Worm (Caenorhabditis elegans) whole organism, young adult: Measurements from ENCODE around the gene ftt-2.

Experiments
- F10E7.11 ChIP-seq: sonication (generic microtip); optimal IDR thresholded peaks from 2 replicates; lab custom pipeline; 2017; ENCODE audit warnings: mild to moderate bottlenecking, missing genetic modification characterization, moderate library complexity, missing compliant biosample characterization
- F23B12.7 ChIP-seq: sonication (generic microtip); optimal IDR thresholded peaks from 2 replicates; lab custom pipeline; 2017; ENCODE audit warnings: missing genetic modification characterization, mild to moderate bottlenecking, missing compliant biosample characterization, antibody characterized with exemption, moderate library complexity; ENCODE audit not compliant: insufficient read depth
- F49E8.2 ChIP-seq: sonication (generic microtip); optimal IDR thresholded peaks from 3 replicates; lab custom pipeline; 2017; ENCODE audit warnings: missing genetic modification characterization, mild to moderate bottlenecking, missing compliant biosample characterization, antibody characterized with exemption, moderate library complexity; ENCODE audit not compliant: insufficient read depth
- F57C9.4 ChIP-seq: sonication (generic microtip); optimal IDR thresholded peaks from 2 replicates; lab custom pipeline; 2017; ENCODE audit warnings: mild to moderate bottlenecking, missing genetic modification characterization, missing compliant biosample characterization
- ceh-40 ChIP-seq: fragments of 200-800 bp; sonication (Bioruptor generic); IDR thresholded peaks from 2 replicates; pipeline ENCODE4 v1.3.6; 2022; ENCODE audit warnings: missing genetic modification characterization, missing compliant biosample characterization
- hmg-1.2 ChIP-seq: fragments of 200-800 bp; sonication (Bioruptor generic); IDR thresholded peaks from 2 replicates; pipeline ENCODE4 v1.3.6; 2022; ENCODE audit warnings: missing genetic modification reagents, missing genetic modification characterization, missing compliant biosample characterization
- lag-1 ChIP-seq: fragments of 200-800 bp; sonication (Bioruptor generic); IDR thresholded peaks from 2 replicates; pipeline ENCODE4 v1.3.6; 2022; ENCODE audit warnings: missing genetic modification reagents, missing genetic modification characterization, missing compliant biosample characterization
- madf-3 ChIP-seq: fragments of 200-800 bp; sonication (Bioruptor generic); IDR thresholded peaks from 2 replicates; pipeline ENCODE4 v1.3.6; 2022; ENCODE audit warnings: missing genetic modification reagents, missing genetic modification characterization, missing compliant biosample characterization
- mes-4 ChIP-seq: sonication (generic microtip); optimal IDR thresholded peaks from 2 replicates; lab custom pipeline; 2016; ENCODE audit warnings: missing genotype, missing genetic modification characterization, missing compliant biosample characterization
- pha-4 ChIP-seq: fragments of 150-350 bp; sonication (generic microtip); optimal IDR thresholded peaks from 2 replicates; lab custom pipeline; 2014; ENCODE audit warnings: missing biosample characterization, missing genetic modification reagents, missing genetic modification characterization
- rpc-1 ChIP-seq, 2 experiments: fragments of 150-350 bp in 1 of 2; sonication (generic microtip) in 1 of 2; optimal IDR thresholded peaks; 2 replicates each; lab custom pipeline; 2014 to 2018; ENCODE audit warnings: missing biosample characterization in 1 of 2, missing genetic modification characterization in 1 of 2, missing genetic modification reagents in 1 of 2, missing genotype in 1 of 2
- unc-62 ChIP-seq: fragments of 150-350 bp; optimal IDR thresholded peaks from 2 replicates; lab custom pipeline; 2014; ENCODE audit warnings: missing biosample characterization, missing genetic modification reagents, missing genetic modification characterization

- TF ChIP-seq rpc-1 (optimal IDR thresholded peaks at IDR 0.05; lab: Kevin White, UChicago) = no peak
- no peak for TF ChIP-seq rpc-1 (tag; optimal IDR thresholded peaks at IDR 0.05; lab: Kevin White, UChicago)
- TF ChIP-seq F57C9.4 = no peak
- no peak for TF ChIP-seq pha-4
- TF ChIP-seq ceh-40 (GFP tag; lab: Robert Waterston, UW) = no peak
- TF ChIP-seq hmg-1.2 (GFP tag; lab: Robert Waterston, UW) = no peak
- no peak for TF ChIP-seq F23B12.7 (tag; lab: Kevin White, UChicago)
- no peak for TF ChIP-seq madf-3 (GFP tag; lab: Robert Waterston, UW)
- TF ChIP-seq F10E7.11 (tag; lab: Kevin White, UChicago) = no peak
- TF ChIP-seq F49E8.2 = no peak
- no peak for TF ChIP-seq lag-1 (GFP tag; lab: Robert Waterston, UW)
- TF ChIP-seq mes-4 = no peak
- no peak for TF ChIP-seq unc-62 (GFP tag; lab: Kevin White, UChicago)
Observed at ce11 chrX:11628580-11628979, 23.4 kb upstream of the ftt-2 start, which contains the start of gene spp-30.
